Fruit fly (Drosophila melanogaster) whole organism, adult: ENCODE data around the gene CG12729.

Experiments
- CG11617 ChIP-seq: fragments of 200-800 bp; sonication (Bioruptor generic); optimal IDR thresholded peaks from 2 replicates; lab custom pipeline; 2017; ENCODE audit warnings: mild to moderate bottlenecking, missing biosample characterization, missing genetic modification reagents, missing genetic modification characterization
- CG5204 ChIP-seq: fragments of 200-800 bp; sonication (Bioruptor generic); optimal IDR thresholded peaks from 2 replicates; lab custom pipeline; 2016; ENCODE audit warnings: missing biosample characterization, missing genetic modification characterization
- cic ChIP-seq: fragments of 200-800 bp; sonication (Bioruptor generic); optimal IDR thresholded peaks from 2 replicates; lab custom pipeline; 2017; ENCODE audit warnings: missing biosample characterization, mild to moderate bottlenecking, missing genetic modification characterization, moderate library complexity
- tj ChIP-seq: fragments of 200-800 bp; sonication (Bioruptor generic); optimal IDR thresholded peaks from 3 replicates; lab custom pipeline; 2017; ENCODE audit warnings: missing biosample characterization, mild to moderate bottlenecking, missing genetic modification characterization, moderate library complexity
- toe ChIP-seq: fragments of 200-800 bp; sonication (Bioruptor generic); optimal IDR thresholded peaks from 2 replicates; lab custom pipeline; 2016; ENCODE audit warnings: missing biosample characterization, missing genetic modification characterization

- TF ChIP-seq cic, result no peak
- TF ChIP-seq CG5204 (GFP tag; lab: Kevin White, UChicago), result no peak
- no peak for TF ChIP-seq tj (GFP tag; lab: Kevin White, UChicago)
- TF ChIP-seq CG11617 (GFP tag; lab: Kevin White, UChicago), result no peak
- no peak for TF ChIP-seq toe
These were observed 5.3 kb upstream of the CG12729 start for dm6 chrX:5839737-5840136.
